Worm (Caenorhabditis elegans) whole organism, L4 larva: ENCODE data around the gene rpl-33.

Source experiments
- R02D3.7 ChIP-seq: fragments of 150-350 bp; sonication (generic microtip); optimal IDR thresholded peaks from 3 replicates; lab custom pipeline; 2014; ENCODE audit warnings: missing biosample characterization, missing genetic modification characterization
- T26A8.4 ChIP-seq: fragments of 200-800 bp; sonication (Bioruptor generic); IDR thresholded peaks from 2 replicates; pipeline ENCODE4 v1.3.6; 2022; ENCODE audit warnings: missing genetic modification characterization, missing compliant biosample characterization
- fos-1 ChIP-seq: fragments of 150-350 bp; optimal IDR thresholded peaks from 2 replicates; lab custom pipeline; 2014; ENCODE audit warnings: missing biosample characterization, missing genetic modification characterization
- madf-9 ChIP-seq: fragments of 200-800 bp; sonication (Bioruptor generic); conservative IDR thresholded peaks from 2 replicates; pipeline ENCODE4 v1.3.6; 2022; ENCODE audit warnings: missing genetic modification reagents, missing genetic modification characterization, missing compliant biosample characterization
- nhr-10 ChIP-seq: fragments of 150-350 bp; optimal IDR thresholded peaks from 2 replicates; lab custom pipeline; 2014; ENCODE audit warnings: missing biosample characterization, missing genetic modification characterization
- skn-1 ChIP-seq: fragments of 150-350 bp; optimal IDR thresholded peaks from 2 replicates; lab custom pipeline; 2014; ENCODE audit warnings: missing biosample characterization, missing genetic modification characterization
- unc-62 ChIP-seq, 3 experiments: fragments of 150-350 bp in 1 of 3; sonication (generic microtip); optimal IDR thresholded peaks in 2 of 3; peaks in 1 of 3; 1 replicate in 1 of 3; 2 replicates in 2 of 3; lab custom pipeline; 2014 to 2017; ENCODE audit warnings: missing biosample characterization in 3 of 3, missing genetic modification characterization in 3 of 3, missing genetic modification reagents in 3 of 3, missing genotype in 1 of 3
- zfp-3 ChIP-seq: fragments of 200-800 bp; sonication (Bioruptor generic); conservative IDR thresholded peaks from 2 replicates; pipeline ENCODE4 v1.3.6; 2022; ENCODE audit warnings: missing genetic modification reagents, missing genetic modification characterization, missing compliant biosample characterization

- TF ChIP-seq nhr-10 (no peak), unc-62 (GFP tag; optimal IDR thresholded peaks at IDR 0.05 in 1 of 2; lab: Kevin White, UChicago) (no peak), unc-62 (tag; optimal IDR thresholded peaks at IDR 0.05; lab: Kevin White, UChicago) (no peak), R02D3.7 (tag; lab: Kevin White, UChicago) (no peak), madf-9 (GFP tag; lab: Robert Waterston, UW) (no peak), skn-1 (tag; lab: Kevin White, UChicago) (no peak), T26A8.4 (GFP tag; lab: Robert Waterston, UW) (peak; percentile 62), zfp-3 (GFP tag; lab: Robert Waterston, UW) (no peak), fos-1 (tag; lab: Kevin White, UChicago) (no peak)
These were observed 17.5 kb downstream of the rpl-33 start, which contains the start of gene F10E7.11 for ce11 chrII:7122661-7123418.
